Fruit fly (Drosophila melanogaster): ENCODE results near the gene sfl.

Gene sfl

DNA sequence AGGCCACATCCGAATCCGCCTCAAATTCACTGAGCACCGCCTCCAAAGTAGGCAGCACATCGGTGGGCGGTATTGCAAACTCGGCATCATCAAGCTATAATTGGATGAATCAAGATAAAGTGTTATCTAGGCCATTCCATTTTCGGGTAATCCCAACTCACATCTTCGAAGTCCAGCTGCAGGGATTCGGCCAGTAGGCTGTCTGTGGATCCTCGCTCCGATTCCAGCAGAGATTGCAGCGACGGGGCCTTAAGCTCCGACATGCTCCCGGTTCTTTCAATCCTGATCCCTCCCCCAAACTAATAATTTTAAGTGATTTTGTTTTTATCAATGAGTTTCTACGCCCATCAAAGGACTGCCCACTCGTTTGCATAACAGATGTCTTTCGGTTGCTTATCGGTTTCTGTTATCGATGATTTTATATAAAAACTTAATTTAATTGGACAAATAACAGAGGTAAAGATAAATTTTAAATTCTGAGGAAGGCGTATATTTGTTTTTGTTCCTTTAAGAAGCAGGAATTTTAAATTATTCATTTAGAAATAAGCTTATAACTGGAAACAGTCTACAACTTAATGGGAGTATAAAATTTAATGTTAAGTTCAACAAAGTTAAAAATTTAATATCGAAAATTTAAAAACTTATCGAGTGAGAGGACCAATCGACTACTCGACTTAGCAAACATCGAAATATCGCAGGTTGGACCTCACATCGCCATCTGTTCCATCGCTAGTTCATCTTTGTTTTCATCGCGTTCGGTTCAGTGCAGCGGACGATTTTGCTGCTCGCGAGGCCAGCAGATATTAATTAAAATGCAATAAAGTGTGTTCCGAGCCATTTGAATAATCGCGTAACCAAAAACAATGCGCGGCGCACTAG is at the start of gene sfl, which contains the start of gene Vps8:
Gene sfl (plus strand): TSS at position 753 of the 879 bp plus-strand sequence.
Gene Vps8 (minus strand): TSS at position 370 of the 879 bp plus-strand sequence.
- no peak for TF ChIP-seq CG32264 (GFP tag; optimal IDR thresholded peaks at IDR 0.05)
- TF ChIP-seq Abd-B (GFP tag; optimal IDR thresholded peaks at IDR 0.05), result no peak
- no peak for TF ChIP-seq Mio (GFP tag; optimal IDR thresholded peaks at IDR 0.05)
- peak; percentile 20 for TF ChIP-seq dsf (GFP tag; optimal IDR thresholded peaks at IDR 0.05; ENCODE audit: borderline replicate concordance)
- TF ChIP-seq foxo (GFP tag; optimal IDR thresholded peaks at IDR 0.05), result peak in 1 of 2 experiments; percentile 33
- TF ChIP-seq Sp1 (GFP tag; optimal IDR thresholded peaks at IDR 0.05), result peak; percentile 23
- peak; percentile 55 for TF ChIP-seq Hr83 (GFP tag; optimal IDR thresholded peaks at IDR 0.05; ENCODE audit: poor library complexity, severe bottlenecking)
- TF ChIP-seq psq (GFP tag; optimal IDR thresholded peaks at IDR 0.05), result no peak
- TF ChIP-seq fru (GFP tag; optimal IDR thresholded peaks at IDR 0.05), result peak; percentile 25
- TF ChIP-seq sv (GFP tag; optimal IDR thresholded peaks at IDR 0.05), result peak; percentile 30
- no peak for TF ChIP-seq dl (GFP tag; optimal IDR thresholded peaks at IDR 0.05; ENCODE audit: insufficient read depth in 1 of 2, partially characterized antibody in 2 of 2)
- peak; percentile 34 for TF ChIP-seq rgr (GFP tag; optimal IDR thresholded peaks at IDR 0.05)
- TF ChIP-seq ey (GFP tag; optimal IDR thresholded peaks at IDR 0.05), result no peak
- no peak for TF ChIP-seq Rel (GFP tag; optimal IDR thresholded peaks at IDR 0.05)
- TF ChIP-seq Rel (tag; optimal IDR thresholded peaks at IDR 0.05), result peak; percentile 90
- TF ChIP-seq woc (GFP tag; optimal IDR thresholded peaks at IDR 0.05), result peak; percentile 71
- no peak for TF ChIP-seq OdsH (GFP tag; optimal IDR thresholded peaks at IDR 0.05)
- TF ChIP-seq HLH106 (tag; optimal IDR thresholded peaks at IDR 0.05), result peak; percentile 9
- TF ChIP-seq br (GFP tag; optimal IDR thresholded peaks at IDR 0.05), result no peak
- peak; percentile 21 for TF ChIP-seq h (GFP tag; optimal IDR thresholded peaks at IDR 0.05)
- TF ChIP-seq CG9705 (GFP tag; optimal IDR thresholded peaks at IDR 0.05), result peak; percentile 16
- peak; percentile 28 for TF ChIP-seq Hnf4 (GFP tag; optimal IDR thresholded peaks at IDR 0.05)

DNA sequence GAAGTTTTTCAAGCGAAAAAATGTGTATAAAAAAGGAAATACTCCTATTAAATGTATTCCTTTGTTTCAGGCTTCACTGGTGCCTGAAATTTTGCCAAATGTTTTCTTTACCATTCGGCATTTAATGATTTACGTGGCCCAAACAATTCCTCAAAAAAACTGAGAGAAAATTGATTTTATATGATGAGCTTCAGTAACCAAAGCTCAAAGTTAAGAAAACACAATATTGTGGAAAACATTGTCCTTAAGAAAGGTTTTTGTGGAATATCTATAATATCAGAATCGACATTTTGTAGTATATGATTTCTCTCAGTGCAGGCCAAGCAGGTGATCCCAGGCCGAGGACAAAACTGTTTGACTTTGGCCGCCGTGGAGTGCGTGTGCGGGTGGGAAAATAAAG is 48.9 kb upstream of the sfl start:
- TF ChIP-seq woc (GFP tag; optimal IDR thresholded peaks at IDR 0.05) (peak; percentile 34), Sp1 (GFP tag; optimal IDR thresholded peaks at IDR 0.05) (peak; percentile 35), h (GFP tag; optimal IDR thresholded peaks at IDR 0.05) (peak; percentile 67), Hnf4 (GFP tag; optimal IDR thresholded peaks at IDR 0.05) (peak; percentile 55), fru (GFP tag; optimal IDR thresholded peaks at IDR 0.05) (peak; percentile 51), pan (optimal IDR thresholded peaks at IDR 0.05) (no peak), OdsH (GFP tag; optimal IDR thresholded peaks at IDR 0.05) (peak; percentile 54), sv (GFP tag; optimal IDR thresholded peaks at IDR 0.05) (no peak), psq (GFP tag; optimal IDR thresholded peaks at IDR 0.05) (peak; percentile 46), Abd-B (GFP tag; optimal IDR thresholded peaks at IDR 0.05) (no peak), Hr83 (GFP tag; optimal IDR thresholded peaks at IDR 0.05; ENCODE audit: poor library complexity, severe bottlenecking) (no peak), Myc (optimal IDR thresholded peaks at IDR 0.05) (no peak), rgr (GFP tag; optimal IDR thresholded peaks at IDR 0.05) (peak; percentile 60), sage (GFP tag; optimal IDR thresholded peaks at IDR 0.05) (no peak), ey (GFP tag; optimal IDR thresholded peaks at IDR 0.05) (peak; percentile 62), HLH106 (tag; optimal IDR thresholded peaks at IDR 0.05) (peak; percentile 42), Rel (GFP tag; optimal IDR thresholded peaks at IDR 0.05) (no peak), Rel (tag; optimal IDR thresholded peaks at IDR 0.05) (no peak), tai (GFP tag; optimal IDR thresholded peaks at IDR 0.05) (peak; percentile 29), CG9705 (GFP tag; optimal IDR thresholded peaks at IDR 0.05) (no peak), usp (GFP tag; optimal IDR thresholded peaks at IDR 0.05) (no peak), br (GFP tag; optimal IDR thresholded peaks at IDR 0.05) (peak; percentile 8), foxo (GFP tag; optimal IDR thresholded peaks at IDR 0.05) (peak in 1 of 2 experiments; percentile 64)

DNA sequence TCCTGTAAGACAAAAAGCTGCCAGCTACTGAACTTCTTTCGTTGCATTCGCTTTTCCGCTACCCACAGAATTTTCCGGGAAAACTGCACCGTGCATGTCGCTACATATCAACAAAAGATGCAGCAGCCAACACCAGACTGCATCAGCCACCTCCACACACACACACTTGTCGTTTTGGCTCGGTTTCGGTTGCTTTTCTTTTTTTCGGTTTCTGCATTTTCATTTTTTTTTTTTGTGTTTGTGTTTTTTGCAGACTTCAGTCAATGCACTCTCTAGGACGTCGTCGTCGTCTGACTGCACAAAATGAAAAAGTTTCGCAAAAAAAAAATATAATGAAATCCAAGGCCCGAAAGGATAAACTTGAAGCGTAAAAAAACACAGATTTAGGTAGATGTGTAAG is 48.3 kb upstream of the sfl start:
- TF ChIP-seq psq (GFP tag; optimal IDR thresholded peaks at IDR 0.05), result no peak
- no peak for TF ChIP-seq Rel (GFP tag; optimal IDR thresholded peaks at IDR 0.05)
- no peak for TF ChIP-seq Rel (tag; optimal IDR thresholded peaks at IDR 0.05)
- TF ChIP-seq Dif (GFP tag; optimal IDR thresholded peaks at IDR 0.05; ENCODE audit: partially characterized antibody), result no peak
- TF ChIP-seq HLH106 (tag; optimal IDR thresholded peaks at IDR 0.05), result no peak
- no peak for TF ChIP-seq Sp1 (GFP tag; optimal IDR thresholded peaks at IDR 0.05)
- no peak for TF ChIP-seq h (GFP tag; optimal IDR thresholded peaks at IDR 0.05)
- TF ChIP-seq Mio (GFP tag; optimal IDR thresholded peaks at IDR 0.05), result no peak
- TF ChIP-seq sage (GFP tag; optimal IDR thresholded peaks at IDR 0.05), result no peak
- TF ChIP-seq rgr (GFP tag; optimal IDR thresholded peaks at IDR 0.05), result no peak
- TF ChIP-seq Myc (optimal IDR thresholded peaks at IDR 0.05), result no peak
- no peak for TF ChIP-seq dsf (GFP tag; optimal IDR thresholded peaks at IDR 0.05; ENCODE audit: borderline replicate concordance)
- no peak for TF ChIP-seq foxo (GFP tag; optimal IDR thresholded peaks at IDR 0.05)
- no peak for TF ChIP-seq Abd-B (GFP tag; optimal IDR thresholded peaks at IDR 0.05)
- TF ChIP-seq Hr83 (GFP tag; optimal IDR thresholded peaks at IDR 0.05; ENCODE audit: poor library complexity, severe bottlenecking), result no peak
- no peak for TF ChIP-seq sv (GFP tag; optimal IDR thresholded peaks at IDR 0.05)
- TF ChIP-seq fru (GFP tag; optimal IDR thresholded peaks at IDR 0.05), result no peak
- no peak for TF ChIP-seq Hnf4 (GFP tag; optimal IDR thresholded peaks at IDR 0.05)
- no peak for TF ChIP-seq CG9705 (GFP tag; optimal IDR thresholded peaks at IDR 0.05)
- no peak for TF ChIP-seq Dfd (GFP tag; optimal IDR thresholded peaks at IDR 0.05)
